Fruit fly (Drosophila melanogaster) whole organism, embryonic: ENCODE results near the gene CG5262.

Source experiments
- ATbp ChIP-seq: fragments of 200-800 bp; sonication (Bioruptor generic); optimal IDR thresholded peaks from 2 replicates; lab custom pipeline; 2017; ENCODE audit warnings: missing biosample characterization, mild to moderate bottlenecking, missing genetic modification characterization, missing genetic modification reagents
- Abd-B ChIP-seq: fragments of 200-800 bp; sonication (Bioruptor generic); optimal IDR thresholded peaks from 2 replicates; lab custom pipeline; 2018; ENCODE audit warnings: missing biosample characterization, mild to moderate bottlenecking, missing genetic modification characterization, moderate library complexity
- CG10209 ChIP-seq: fragments of 200-800 bp; sonication (Bioruptor generic); optimal IDR thresholded peaks from 3 replicates; lab custom pipeline; 2017; ENCODE audit warnings: missing biosample characterization, mild to moderate bottlenecking, missing genetic modification characterization, missing genetic modification reagents
- CG10654 ChIP-seq: fragments of 200-800 bp; sonication (Bioruptor generic); optimal IDR thresholded peaks from 2 replicates; lab custom pipeline; 2016; ENCODE audit warnings: missing biosample characterization, missing genetic modification characterization
- CG10979 ChIP-seq: fragments of 200-800 bp; sonication (Bioruptor generic); optimal IDR thresholded peaks from 2 replicates; lab custom pipeline; 2018; ENCODE audit warnings: missing biosample characterization, mild to moderate bottlenecking, missing genetic modification characterization, moderate library complexity
- CG11456 ChIP-seq: fragments of 200-800 bp; sonication (Bioruptor generic); IDR thresholded peaks from 3 replicates; pipeline ENCODE4 v1.3.6; 2022; ENCODE audit warnings: missing biosample characterization, missing genetic modification characterization
- CG11696 ChIP-seq: fragments of 200-800 bp; sonication (Bioruptor generic); IDR thresholded peaks from 2 replicates; pipeline ENCODE4 v1.3.6; 2022; ENCODE audit warnings: missing biosample characterization, missing genetic modification characterization
- CG12071 ChIP-seq: fragments of 200-800 bp; sonication (Bioruptor generic); optimal IDR thresholded peaks from 3 replicates; lab custom pipeline; 2018; ENCODE audit warnings: missing biosample characterization, mild to moderate bottlenecking, missing genetic modification characterization
- CG12104 ChIP-seq: fragments of 200-800 bp; sonication (Bioruptor generic); optimal IDR thresholded peaks from 3 replicates; lab custom pipeline; 2016; ENCODE audit warnings: missing biosample characterization, missing genetic modification characterization
- CG13894 ChIP-seq: fragments of 200-800 bp; sonication (Bioruptor generic); optimal IDR thresholded peaks from 3 replicates; lab custom pipeline; 2018; ENCODE audit warnings: missing biosample characterization, mild to moderate bottlenecking, missing genetic modification characterization, moderate library complexity
- CG14710 ChIP-seq: fragments of 200-800 bp; sonication (Bioruptor generic); optimal IDR thresholded peaks from 3 replicates; lab custom pipeline; 2019; ENCODE audit warnings: missing biosample characterization, mild to moderate bottlenecking, missing genetic modification characterization, moderate library complexity
- CG30020 ChIP-seq: fragments of 200-800 bp; optimal IDR thresholded peaks from 2 replicates; lab custom pipeline; 2019; ENCODE audit warnings: missing biosample characterization, mild to moderate bottlenecking, missing genetic modification characterization, moderate library complexity
- CG4854 ChIP-seq: fragments of 200-800 bp; sonication (Bioruptor generic); optimal IDR thresholded peaks from 2 replicates; lab custom pipeline; 2016; ENCODE audit warnings: missing biosample characterization, missing genetic modification characterization, inconsistent platforms
- CG6683 ChIP-seq: fragments of 200-800 bp; sonication (Bioruptor generic); optimal IDR thresholded peaks from 2 replicates; lab custom pipeline; 2017; ENCODE audit warnings: missing biosample characterization, mild to moderate bottlenecking, missing genetic modification characterization, missing genetic modification reagents
- CG8765 ChIP-seq: fragments of 200-800 bp; sonication (Bioruptor generic); IDR thresholded peaks from 2 replicates; pipeline ENCODE4 v1.3.6; 2022; ENCODE audit warnings: missing biosample characterization, missing genetic modification characterization
- CG9727 ChIP-seq: fragments of 200-800 bp; sonication (Bioruptor generic); optimal IDR thresholded peaks from 3 replicates; lab custom pipeline; 2017; ENCODE audit warnings: missing biosample characterization, mild to moderate bottlenecking, missing genetic modification characterization
- CkIIα-i1 ChIP-seq: fragments of 200-800 bp; sonication (Bioruptor generic); IDR thresholded peaks from 2 replicates; pipeline ENCODE4 v1.3.6; 2022; ENCODE audit warnings: missing biosample characterization, missing genetic modification characterization
- E2f1 ChIP-seq: fragments of 200-800 bp; sonication (Bioruptor generic); IDR thresholded peaks from 2 replicates; pipeline ENCODE4 v1.3.6; 2022; ENCODE audit warnings: missing biosample characterization, missing genetic modification characterization
- Fer2 ChIP-seq: fragments of 200-800 bp; sonication (Bioruptor generic); optimal IDR thresholded peaks from 2 replicates; lab custom pipeline; 2018; ENCODE audit warnings: missing biosample characterization, mild to moderate bottlenecking, missing genetic modification characterization, moderate library complexity
- MESR4 ChIP-seq: fragments of 200-800 bp; sonication (Bioruptor generic); optimal IDR thresholded peaks from 2 replicates; lab custom pipeline; 2018; ENCODE audit warnings: missing biosample characterization, mild to moderate bottlenecking, missing genetic modification characterization, moderate library complexity
- Med ChIP-seq: fragments of 200-800 bp; sonication (Bioruptor generic); peaks from one replicate; lab custom pipeline; 2016; ENCODE audit warnings: missing biosample characterization, missing genetic modification characterization, mild to moderate bottlenecking, inconsistent platforms, moderate library complexity
- NC2β ChIP-seq: fragments of 200-800 bp; sonication (Bioruptor generic); optimal IDR thresholded peaks from 2 replicates; lab custom pipeline; 2016; ENCODE audit warnings: missing biosample characterization, missing genetic modification characterization
- Xbp1 ChIP-seq: fragments of 200-800 bp; sonication (Bioruptor generic); optimal IDR thresholded peaks from 3 replicates; lab custom pipeline; 2016; ENCODE audit warnings: missing biosample characterization, mild to moderate bottlenecking, missing genetic modification characterization
- ap ChIP-seq: fragments of 200-800 bp; sonication (Bioruptor generic); IDR thresholded peaks from 2 replicates; pipeline ENCODE4 v1.3.6; 2022; ENCODE audit warnings: missing biosample characterization, missing genetic modification characterization
- ash1 ChIP-seq: fragments of 200-800 bp; sonication (Bioruptor generic); optimal IDR thresholded peaks from 2 replicates; lab custom pipeline; 2018; ENCODE audit warnings: missing biosample characterization, mild to moderate bottlenecking, missing genetic modification characterization
- cato ChIP-seq: fragments of 200-800 bp; sonication (Bioruptor generic); optimal IDR thresholded peaks from 2 replicates; lab custom pipeline; 2016; ENCODE audit warnings: missing biosample characterization, missing genetic modification characterization, borderline replicate concordance
- chinmo ChIP-seq: fragments of 200-800 bp; sonication (Bioruptor generic); IDR thresholded peaks from 4 replicates; pipeline ENCODE4 v1.3.6; 2022; ENCODE audit warnings: missing biosample characterization, missing genetic modification characterization; ENCODE audit not compliant: partially characterized antibody
- ci ChIP-seq: fragments of 200-800 bp; sonication (Bioruptor generic); IDR thresholded peaks from 3 replicates; pipeline ENCODE4 v1.3.6; 2022; ENCODE audit warnings: missing biosample characterization, missing genetic modification characterization
- dmrt99B ChIP-seq: fragments of 200-800 bp; sonication (Bioruptor generic); optimal IDR thresholded peaks from 2 replicates; lab custom pipeline; 2018; ENCODE audit warnings: missing biosample characterization, mild to moderate bottlenecking, missing genetic modification characterization, moderate library complexity
- dysf ChIP-seq: fragments of 200-800 bp; sonication (Bioruptor generic); IDR thresholded peaks from 3 replicates; pipeline ENCODE4 v1.3.6; 2022; ENCODE audit warnings: missing biosample characterization, missing genetic modification characterization
- esg ChIP-seq: fragments of 200-800 bp; sonication (Bioruptor generic); conservative IDR thresholded peaks from 2 replicates; pipeline ENCODE4 v1.3.6; 2022; ENCODE audit warnings: missing biosample characterization, missing genetic modification characterization
- eve ChIP-seq, 2 experiments: fragments of >200 bp; optimal IDR thresholded peaks; 2 replicates each; lab custom pipeline; 2017; ENCODE audit warnings: missing biosample characterization in 2 of 2, missing genetic modification characterization in 2 of 2
- fd102C ChIP-seq: fragments of 200-800 bp; sonication (Bioruptor generic); optimal IDR thresholded peaks from 2 replicates; lab custom pipeline; 2018; ENCODE audit warnings: missing biosample characterization, mild to moderate bottlenecking, missing genetic modification characterization, moderate library complexity
- fu2 ChIP-seq: fragments of 200-800 bp; sonication (Bioruptor generic); optimal IDR thresholded peaks from 2 replicates; lab custom pipeline; 2016; ENCODE audit warnings: missing biosample characterization, missing genetic modification characterization
- gem ChIP-seq: fragments of 200-800 bp; sonication (Bioruptor generic); optimal IDR thresholded peaks from 2 replicates; lab custom pipeline; 2019; ENCODE audit warnings: missing biosample characterization, mild to moderate bottlenecking, missing genetic modification characterization, moderate library complexity
- grn ChIP-seq: fragments of 200-800 bp; sonication (Bioruptor generic); optimal IDR thresholded peaks from 3 replicates; lab custom pipeline; 2017; ENCODE audit warnings: missing biosample characterization, missing genetic modification characterization
- kay ChIP-seq: fragments of 200-800 bp; sonication (Bioruptor generic); optimal IDR thresholded peaks from 2 replicates; lab custom pipeline; 2016; ENCODE audit warnings: missing biosample characterization, missing genetic modification characterization
- mam ChIP-seq: fragments of 200-800 bp; sonication (Bioruptor generic); optimal IDR thresholded peaks from 3 replicates; lab custom pipeline; 2016; ENCODE audit warnings: missing biosample characterization, missing genetic modification characterization
- pnt ChIP-seq: fragments of 200-800 bp; sonication (Bioruptor generic); optimal IDR thresholded peaks from 3 replicates; lab custom pipeline; 2016; ENCODE audit warnings: missing biosample characterization, missing genetic modification characterization
- pzg ChIP-seq: fragments of 200-800 bp; sonication (Bioruptor generic); optimal IDR thresholded peaks from 3 replicates; lab custom pipeline; 2018; ENCODE audit warnings: missing biosample characterization, mild to moderate bottlenecking, missing genetic modification characterization, moderate library complexity
- salm ChIP-seq: fragments of 200-800 bp; sonication (Bioruptor generic); optimal IDR thresholded peaks from 2 replicates; lab custom pipeline; 2018; ENCODE audit warnings: missing biosample characterization, mild to moderate bottlenecking, missing genetic modification characterization
- schlank ChIP-seq: fragments of 200-800 bp; sonication (Bioruptor generic); optimal IDR thresholded peaks from 2 replicates; lab custom pipeline; 2018; ENCODE audit warnings: missing biosample characterization, mild to moderate bottlenecking, missing genetic modification characterization
- sens ChIP-seq: fragments of 200-800 bp; sonication (Bioruptor generic); peaks from one replicate; lab custom pipeline; 2016; ENCODE audit warnings: missing biosample characterization, missing genetic modification characterization
- so ChIP-seq: fragments of 200-800 bp; sonication (Bioruptor generic); IDR thresholded peaks from 3 replicates; pipeline ENCODE4 v1.3.6; 2022; ENCODE audit warnings: missing biosample characterization, missing genetic modification characterization
- sqz ChIP-seq: fragments of 200-800 bp; sonication (Bioruptor generic); optimal IDR thresholded peaks from 3 replicates; lab custom pipeline; 2018; ENCODE audit warnings: missing biosample characterization, mild to moderate bottlenecking, missing genetic modification characterization
- tap ChIP-seq: fragments of 200-800 bp; optimal IDR thresholded peaks from 3 replicates; lab custom pipeline; 2019; ENCODE audit warnings: missing biosample characterization, mild to moderate bottlenecking, missing genetic modification characterization, moderate library complexity
- unpg ChIP-seq: fragments of 200-800 bp; sonication (Bioruptor generic); optimal IDR thresholded peaks from 3 replicates; lab custom pipeline; 2018; ENCODE audit warnings: missing biosample characterization, mild to moderate bottlenecking, missing genetic modification characterization, moderate library complexity

The CG5262 gene

DNA sequence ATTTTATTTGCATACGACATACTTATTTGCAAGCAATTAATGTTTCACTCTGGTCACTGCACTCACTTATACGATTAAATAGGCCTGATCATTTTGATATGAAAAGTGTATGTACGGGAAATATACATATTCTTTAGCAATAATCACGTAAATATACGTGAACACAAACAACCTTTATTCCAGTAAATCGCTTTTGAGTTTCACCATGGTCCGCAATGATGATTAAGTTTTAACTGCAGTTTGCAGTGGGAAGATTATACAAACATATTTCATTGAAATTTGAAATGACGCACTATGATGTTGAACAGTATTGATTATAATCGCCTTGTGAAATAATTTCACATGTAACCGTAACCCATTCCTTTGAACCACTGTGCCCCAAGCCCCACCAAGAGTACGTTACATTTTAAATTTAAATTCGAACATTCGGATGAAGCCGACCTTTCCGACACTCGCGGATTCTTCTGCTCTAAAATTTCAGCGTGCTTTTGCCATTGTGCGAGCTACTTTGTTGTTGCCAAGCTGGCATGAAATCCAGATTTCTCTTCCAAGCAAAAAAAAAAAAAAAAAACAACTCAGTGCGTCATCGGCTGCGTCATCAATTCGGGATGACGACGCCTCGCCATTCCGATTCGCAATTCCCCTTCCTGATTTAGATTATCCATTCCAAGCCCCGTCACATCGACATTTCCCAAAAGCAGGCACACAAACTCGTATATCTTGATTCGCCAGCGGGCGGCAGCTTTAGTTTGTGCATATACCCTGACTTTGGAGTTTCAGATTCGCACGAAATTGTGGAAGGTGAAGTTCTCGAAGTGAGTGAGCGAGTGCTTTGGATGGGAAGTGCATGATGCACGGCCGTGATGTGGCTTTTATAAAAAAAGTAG lies 26.5 kb downstream of the CG5262 start (continued):
- TF ChIP-seq CG11696 (no peak), pzg (no peak), ci (GFP tag; lab: Robert Waterston, UW) (0 out of 3 replicates have a peak, but pooled peaks have one; percentile 27), esg (no peak), gem (tag; lab: Kevin White, UChicago) (peak; percentile 9), Med (GFP tag; lab: Kevin White, UChicago) (peak; percentile 68), grn (GFP tag; lab: Kevin White, UChicago) (no peak), CG12104 (GFP tag; lab: Kevin White, UChicago) (no peak), sens (GFP tag; lab: Kevin White, UChicago) (peak; percentile 69), mam (GFP tag; lab: Kevin White, UChicago) (no peak), ATbp (GFP tag; lab: Kevin White, UChicago) (no peak), sqz (GFP tag; lab: Kevin White, UChicago) (peak; percentile 9), CG6683 (GFP tag; lab: Kevin White, UChicago) (no peak), CG11456 (no peak), salm (tag; lab: Kevin White, UChicago) (no peak), dysf (GFP tag; lab: Robert Waterston, UW) (no peak), CG13894 (tag; lab: Kevin White, UChicago) (peak; percentile 76), pnt (GFP tag; lab: Kevin White, UChicago) (no peak), CG12071 (GFP tag; lab: Kevin White, UChicago) (no peak), eve (GFP tag; optimal IDR thresholded peaks at IDR 0.05; lab: Kevin White, UChicago) (peak in 1 of 2 experiments; percentile 48), CG9727 (peak; percentile 22), CkIIα-i1 (no peak), MESR4 (GFP tag; lab: Kevin White, UChicago) (no peak), chinmo (GFP tag; lab: Robert Waterston, UW) (peak; percentile 66; the same call in 1 of the 4 replicates), CG14710 (no peak), Xbp1 (GFP tag; lab: Kevin White, UChicago) (no peak), CG30020 (tag; lab: Kevin White, UChicago) (no peak), Fer2 (tag; lab: Kevin White, UChicago) (no peak), E2f1 (GFP tag; lab: Robert Waterston, UW) (no peak)

DNA sequence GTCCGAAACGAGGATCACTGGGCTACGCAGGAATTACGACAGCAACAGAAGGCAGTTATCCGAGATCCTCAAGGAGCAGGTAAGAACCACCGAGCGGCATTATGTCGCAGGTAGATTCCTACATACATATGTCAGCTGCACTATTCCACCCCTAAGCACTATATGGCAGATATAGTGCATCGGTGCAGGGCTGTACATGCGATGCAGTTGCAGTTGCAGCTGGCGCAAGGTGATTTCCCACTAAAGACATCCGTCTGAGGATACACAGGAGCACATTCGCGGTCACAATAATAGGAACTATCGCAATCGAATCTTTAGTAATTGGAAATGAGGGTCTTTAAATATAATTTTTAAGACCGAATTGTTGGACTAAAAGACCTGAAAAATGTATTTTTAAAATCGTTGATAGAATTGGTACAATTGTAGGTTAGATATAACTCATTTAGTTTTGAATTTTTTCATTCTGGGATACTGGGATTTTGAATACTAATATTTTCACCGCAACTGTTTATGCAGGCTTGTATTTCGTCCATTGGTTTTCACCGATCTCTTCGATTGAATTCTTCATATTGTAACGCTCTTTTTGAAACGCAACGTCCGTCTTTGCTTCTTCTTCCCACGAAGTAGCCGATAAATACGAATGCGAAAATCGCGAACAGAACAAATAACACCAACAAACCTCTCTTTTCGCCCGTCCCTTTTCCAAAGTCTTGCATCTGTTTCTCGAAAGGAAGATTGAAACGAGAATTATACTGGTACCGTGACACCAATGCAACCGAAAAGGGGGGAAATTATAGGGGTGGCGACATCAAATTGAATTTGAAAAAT lies 27.4 kb downstream of the CG5262 start:
- TF ChIP-seq esg (0 out of 2 replicates have a peak, but pooled peaks have one; percentile 10), Abd-B (GFP tag; lab: Kevin White, UChicago) (no peak), kay (no peak), ash1 (GFP tag; lab: Kevin White, UChicago) (no peak), CG8765 (GFP tag; lab: Robert Waterston, UW) (0 out of 2 replicates have a peak, but pooled peaks have one; percentile 49), CG10654 (GFP tag; lab: Kevin White, UChicago) (no peak), ap (GFP tag; lab: Robert Waterston, UW) (no peak), dmrt99B (tag; lab: Kevin White, UChicago) (no peak), so (GFP tag; lab: Robert Waterston, UW) (no peak), unpg (GFP tag; lab: Kevin White, UChicago) (peak; percentile 27), fu2 (GFP tag; lab: Kevin White, UChicago) (no peak), fd102C (GFP tag; lab: Kevin White, UChicago) (peak; percentile 84), CG10979 (tag; lab: Kevin White, UChicago) (peak; percentile 78), schlank (tag; lab: Kevin White, UChicago) (no peak), cato (GFP tag; lab: Kevin White, UChicago) (no peak), CG10209 (GFP tag; lab: Kevin White, UChicago) (peak; percentile 40), gem (tag; lab: Kevin White, UChicago) (peak; percentile 64), CG4854 (GFP tag; lab: Kevin White, UChicago) (no peak), NC2β (GFP tag; lab: Kevin White, UChicago) (peak; percentile 51), tap (tag; lab: Kevin White, UChicago) (no peak)
